Worm (Caenorhabditis elegans) whole organism, young adult: ENCODE measurements around the gene osm-8.

Experiments used
- B0336.3 ChIP-seq: fragments of 200-800 bp; sonication (Bioruptor generic); IDR thresholded peaks from 2 replicates; pipeline ENCODE4 v1.3.6; 2022; ENCODE audit warnings: missing genetic modification characterization, missing compliant biosample characterization
- F49E8.2 ChIP-seq: sonication (generic microtip); optimal IDR thresholded peaks from 3 replicates; lab custom pipeline; 2017; ENCODE audit warnings: missing genetic modification characterization, mild to moderate bottlenecking, missing compliant biosample characterization, antibody characterized with exemption, moderate library complexity; ENCODE audit not compliant: insufficient read depth
- attf-5 ChIP-seq: fragments of 200-800 bp; sonication (Bioruptor generic); optimal IDR thresholded peaks from 2 replicates; lab custom pipeline; 2018; ENCODE audit warnings: mild to moderate bottlenecking, missing genetic modification characterization, missing compliant biosample characterization
- efl-1 ChIP-seq: fragments of 150-350 bp; optimal IDR thresholded peaks from 2 replicates; lab custom pipeline; 2014; ENCODE audit warnings: missing biosample characterization, missing genetic modification reagents, missing genetic modification characterization
- lin-35 ChIP-seq, 3 experiments: fragments of 150-350 bp in 2 of 3; sonication (generic microtip) in 1 of 3; optimal IDR thresholded peaks; 2 replicates each; lab custom pipeline; 2014 to 2018; ENCODE audit warnings: missing biosample characterization in 3 of 3, missing genetic modification characterization in 3 of 3, missing genetic modification reagents in 3 of 3
- madf-10 ChIP-seq: sonication (generic microtip); optimal IDR thresholded peaks from 2 replicates; lab custom pipeline; 2016; ENCODE audit warnings: mild to moderate bottlenecking, missing genetic modification characterization, missing compliant biosample characterization
- madf-6 ChIP-seq: fragments of 200-800 bp; sonication (Bioruptor generic); IDR thresholded peaks from 2 replicates; pipeline ENCODE4 v1.3.6; 2022; ENCODE audit warnings: missing genetic modification reagents, missing genetic modification characterization, missing compliant biosample characterization
- nhr-179 ChIP-seq: sonication (generic microtip); optimal IDR thresholded peaks from 2 replicates; lab custom pipeline; 2016; ENCODE audit warnings: mild to moderate bottlenecking, missing genetic modification characterization, missing compliant biosample characterization
- tbp1 ChIP-seq: fragments of 200-800 bp; sonication (Bioruptor generic); optimal IDR thresholded peaks from 2 replicates; lab custom pipeline; 2018; ENCODE audit warnings: mild to moderate bottlenecking, missing genetic modification characterization, missing compliant biosample characterization
- unc-130 ChIP-seq: sonication (generic microtip); optimal IDR thresholded peaks from 2 replicates; lab custom pipeline; 2016; ENCODE audit warnings: missing genetic modification reagents, missing genetic modification characterization, missing compliant biosample characterization
- ztf-18 ChIP-seq: sonication (generic microtip); optimal IDR thresholded peaks from 2 replicates; lab custom pipeline; 2016; ENCODE audit warnings: missing genotype, mild to moderate bottlenecking, missing genetic modification characterization, missing compliant biosample characterization

DNA sequence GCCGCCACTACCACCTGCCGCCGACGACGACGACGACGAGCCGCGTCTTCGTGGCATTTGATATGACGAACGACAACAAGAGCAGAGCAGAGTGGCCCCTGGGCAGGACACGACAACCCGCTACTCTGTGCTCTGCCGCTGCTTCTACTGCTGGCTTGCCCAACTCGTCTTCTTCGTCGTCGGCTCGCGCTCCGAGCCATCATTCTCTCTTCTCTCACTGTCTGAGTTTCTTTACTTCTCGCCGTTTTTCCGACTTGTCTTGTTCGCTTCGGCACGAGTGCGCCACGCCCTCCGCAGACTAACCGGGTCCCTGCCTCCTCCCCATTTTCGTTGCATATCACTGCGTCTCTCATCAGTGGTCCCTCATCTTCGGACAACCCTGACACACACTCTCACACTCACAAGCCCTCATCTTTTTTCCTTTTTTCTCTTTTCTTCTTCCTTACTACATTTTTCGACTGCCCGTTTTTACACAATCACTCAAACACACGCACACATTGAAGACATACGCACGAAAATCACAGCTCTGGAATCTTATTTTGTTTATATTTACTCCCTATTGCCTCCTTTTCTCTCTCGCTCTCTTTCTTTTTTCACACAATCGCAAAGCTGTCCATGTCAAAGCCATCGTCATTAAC is 36.9 kb upstream of the osm-8 start:
- TF ChIP-seq nhr-179 (tag; lab: Kevin White, UChicago): no peak
- no peak for TF ChIP-seq unc-130
- no peak for TF ChIP-seq madf-10 (tag; lab: Kevin White, UChicago)
- TF ChIP-seq ztf-18: no peak
- TF ChIP-seq lin-35 (GFP tag; optimal IDR thresholded peaks at IDR 0.05; lab: Kevin White, UChicago): peak in 1 of 3 experiments; percentile 46
- TF ChIP-seq F49E8.2 (tag; lab: Kevin White, UChicago): no peak
- no peak for TF ChIP-seq tbp1
- TF ChIP-seq attf-5 (GFP tag; lab: Kevin White, UChicago): peak; percentile 37
- TF ChIP-seq madf-6 (GFP tag; lab: Robert Waterston, UW): no peak
- no peak for TF ChIP-seq B0336.3 (GFP tag; lab: Robert Waterston, UW)
- no peak for TF ChIP-seq efl-1 (GFP tag; lab: Kevin White, UChicago)
